Fruit fly (Drosophila melanogaster) whole organism, embryonic: Measurements from ENCODE around the gene CG9590.

Experiments used
- Asciz ChIP-seq: fragments of 200-800 bp; sonication (Bioruptor generic); optimal IDR thresholded peaks from 2 replicates; lab custom pipeline; 2017; ENCODE audit warnings: missing biosample characterization, mild to moderate bottlenecking, missing genetic modification characterization, missing genetic modification reagents
- B-H1 ChIP-seq: fragments of 200-800 bp; sonication (Bioruptor generic); IDR thresholded peaks from 3 replicates; pipeline ENCODE4 v1.3.6; 2022; ENCODE audit warnings: missing biosample characterization, missing genetic modification characterization
- CG10959 ChIP-seq: fragments of 200-800 bp; sonication (Bioruptor generic); IDR thresholded peaks from 2 replicates; pipeline ENCODE4 v1.3.6; 2022; ENCODE audit warnings: missing biosample characterization, missing genetic modification characterization
- CG13775 ChIP-seq: fragments of 200-800 bp; sonication (Bioruptor generic); optimal IDR thresholded peaks from 3 replicates; lab custom pipeline; 2017; ENCODE audit warnings: missing biosample characterization, mild to moderate bottlenecking, missing genetic modification characterization
- CG14860 ChIP-seq: fragments of 200-800 bp; sonication (Bioruptor generic); IDR thresholded peaks from 3 replicates; pipeline ENCODE4 v1.3.6; 2022; ENCODE audit warnings: missing biosample characterization, missing genetic modification characterization; ENCODE audit not compliant: partially characterized antibody
- CG17802 ChIP-seq: fragments of 200-800 bp; sonication (Bioruptor generic); optimal IDR thresholded peaks from 2 replicates; lab custom pipeline; 2018; ENCODE audit warnings: missing biosample characterization, mild to moderate bottlenecking, missing genetic modification characterization, moderate library complexity
- CG2129 ChIP-seq: fragments of 200-800 bp; sonication (Bioruptor generic); IDR thresholded peaks from 2 replicates; pipeline ENCODE4 v1.3.6; 2022; ENCODE audit warnings: missing biosample characterization, missing genetic modification characterization; ENCODE audit not compliant: partially characterized antibody
- CG2712 ChIP-seq: fragments of 200-800 bp; optimal IDR thresholded peaks from 3 replicates; lab custom pipeline; 2019; ENCODE audit warnings: missing biosample characterization, mild to moderate bottlenecking, missing genetic modification characterization, moderate library complexity
- CG31388 ChIP-seq: fragments of 200-800 bp; sonication (Bioruptor generic); optimal IDR thresholded peaks from 2 replicates; lab custom pipeline; 2016; ENCODE audit warnings: missing biosample characterization, missing genetic modification characterization
- CG32767 ChIP-seq: fragments of 200-800 bp; sonication (Bioruptor generic); IDR thresholded peaks from 2 replicates; pipeline ENCODE4 v1.3.6; 2022; ENCODE audit warnings: missing biosample characterization, missing genetic modification characterization
- CG4360 ChIP-seq: fragments of 200-800 bp; sonication (Bioruptor generic); IDR thresholded peaks from 2 replicates; pipeline ENCODE4 v1.3.6; 2022; ENCODE audit warnings: missing biosample characterization, missing genetic modification characterization
- CG6765 ChIP-seq: fragments of 200-800 bp; sonication (Bioruptor generic); optimal IDR thresholded peaks from 3 replicates; lab custom pipeline; 2017; ENCODE audit warnings: missing biosample characterization, mild to moderate bottlenecking, missing genetic modification characterization
- CG7372 ChIP-seq: fragments of 200-800 bp; sonication (Bioruptor generic); IDR thresholded peaks from 2 replicates; pipeline ENCODE4 v1.3.6; 2022; ENCODE audit warnings: missing biosample characterization, missing genetic modification characterization
- CG7745 ChIP-seq: fragments of 200-800 bp; sonication (Bioruptor generic); optimal IDR thresholded peaks from 2 replicates; lab custom pipeline; 2018; ENCODE audit warnings: missing biosample characterization, mild to moderate bottlenecking, missing genetic modification characterization, moderate library complexity
- CG7987 ChIP-seq: fragments of 200-800 bp; sonication (Bioruptor generic); optimal IDR thresholded peaks from 2 replicates; lab custom pipeline; 2018; ENCODE audit warnings: missing biosample characterization, mild to moderate bottlenecking, missing genetic modification characterization, moderate library complexity
- CTCF ChIP-seq: fragments of 200-800 bp; sonication (Bioruptor generic); optimal IDR thresholded peaks from 2 replicates; lab custom pipeline; 2017; ENCODE audit warnings: missing biosample characterization, mild to moderate bottlenecking, missing genetic modification characterization, moderate library complexity
- Chrac-16 ChIP-seq: fragments of 200-800 bp; sonication (Bioruptor generic); optimal IDR thresholded peaks from 3 replicates; lab custom pipeline; 2016; ENCODE audit warnings: missing biosample characterization, missing genetic modification characterization
- D ChIP-seq, 2 experiments: fragments of 200-800 bp in 1 of 2; fragments of >200 bp in 1 of 2; sonication (Bioruptor generic) in 1 of 2; optimal IDR thresholded peaks; 2 replicates in 1 of 2; 3 replicates in 1 of 2; lab custom pipeline; 2017; ENCODE audit warnings: mild to moderate bottlenecking in 1 of 2, missing biosample characterization in 1 of 2, missing genetic modification characterization in 1 of 2, missing genetic modification reagents in 1 of 2
- Dbx ChIP-seq: fragments of 200-800 bp; sonication (Bioruptor generic); IDR thresholded peaks from 3 replicates; pipeline ENCODE4 v1.3.6; 2022; ENCODE audit warnings: missing biosample characterization, missing genetic modification characterization
- Fer3 ChIP-seq: fragments of 200-800 bp; sonication (Bioruptor generic); optimal IDR thresholded peaks from 2 replicates; lab custom pipeline; 2018; ENCODE audit warnings: missing biosample characterization, mild to moderate bottlenecking, missing genetic modification characterization, moderate library complexity
- H2.0 ChIP-seq: fragments of 200-800 bp; sonication (Bioruptor generic); IDR thresholded peaks from 2 replicates; pipeline ENCODE4 v1.3.6; 2022; ENCODE audit warnings: missing biosample characterization, missing genetic modification characterization
- Hand ChIP-seq: fragments of 200-800 bp; sonication (Bioruptor generic); optimal IDR thresholded peaks from 2 replicates; lab custom pipeline; 2017; ENCODE audit warnings: mild to moderate bottlenecking, missing biosample characterization, missing genetic modification reagents, missing genetic modification characterization
- Hsf ChIP-seq: fragments of 200-800 bp; sonication (Bioruptor generic); optimal IDR thresholded peaks from 3 replicates; lab custom pipeline; 2016; ENCODE audit warnings: missing biosample characterization, missing genetic modification characterization
- Kr ChIP-seq: fragments of 200-800 bp; sonication (Bioruptor generic); optimal IDR thresholded peaks from 2 replicates; lab custom pipeline; 2017; ENCODE audit warnings: missing biosample characterization, mild to moderate bottlenecking, missing genetic modification characterization
- MBD-R2 ChIP-seq: fragments of 200-800 bp; sonication (Bioruptor generic); IDR thresholded peaks from 2 replicates; pipeline ENCODE4 v1.3.6; 2022; ENCODE audit warnings: missing biosample characterization, missing genetic modification characterization
- Meics ChIP-seq: fragments of 200-800 bp; sonication (Bioruptor generic); optimal IDR thresholded peaks from 2 replicates; lab custom pipeline; 2017; ENCODE audit warnings: missing biosample characterization, mild to moderate bottlenecking, missing genetic modification characterization
- Xrp1 ChIP-seq: fragments of 200-800 bp; sonication (Bioruptor generic); IDR thresholded peaks from 2 replicates; pipeline ENCODE4 v1.3.6; 2022; ENCODE audit warnings: missing biosample characterization, missing genetic modification characterization
- ap ChIP-seq: fragments of 200-800 bp; sonication (Bioruptor generic); IDR thresholded peaks from 2 replicates; pipeline ENCODE4 v1.3.6; 2022; ENCODE audit warnings: missing biosample characterization, missing genetic modification characterization
- ash1 ChIP-seq: fragments of 200-800 bp; sonication (Bioruptor generic); optimal IDR thresholded peaks from 2 replicates; lab custom pipeline; 2018; ENCODE audit warnings: missing biosample characterization, mild to moderate bottlenecking, missing genetic modification characterization
- bcd ChIP-seq: fragments of 200-800 bp; sonication (Bioruptor generic); optimal IDR thresholded peaks from 2 replicates; lab custom pipeline; 2017; ENCODE audit warnings: missing biosample characterization, mild to moderate bottlenecking, missing genetic modification characterization
- btn ChIP-seq: fragments of 200-800 bp; sonication (Bioruptor generic); optimal IDR thresholded peaks from 2 replicates; lab custom pipeline; 2016; ENCODE audit warnings: missing biosample characterization, missing genetic modification characterization
- cato ChIP-seq: fragments of 200-800 bp; sonication (Bioruptor generic); optimal IDR thresholded peaks from 2 replicates; lab custom pipeline; 2016; ENCODE audit warnings: missing biosample characterization, missing genetic modification characterization, borderline replicate concordance
- caup ChIP-seq: fragments of 200-800 bp; sonication (Bioruptor generic); optimal IDR thresholded peaks from 3 replicates; lab custom pipeline; 2017; ENCODE audit warnings: missing biosample characterization, mild to moderate bottlenecking, missing genetic modification characterization, moderate library complexity; ENCODE audit not compliant: severe bottlenecking
- ci ChIP-seq: fragments of 200-800 bp; sonication (Bioruptor generic); IDR thresholded peaks from 3 replicates; pipeline ENCODE4 v1.3.6; 2022; ENCODE audit warnings: missing biosample characterization, missing genetic modification characterization
- danr ChIP-seq: fragments of 200-800 bp; sonication (Bioruptor generic); IDR thresholded peaks from 2 replicates; pipeline ENCODE4 v1.3.6; 2022; ENCODE audit warnings: missing biosample characterization, missing genetic modification characterization
- dm ChIP-seq: fragments of 200-800 bp; sonication (Bioruptor generic); optimal IDR thresholded peaks from 3 replicates; lab custom pipeline; 2016; ENCODE audit warnings: missing biosample characterization, missing genetic modification characterization
- fd102C ChIP-seq: fragments of 200-800 bp; sonication (Bioruptor generic); optimal IDR thresholded peaks from 2 replicates; lab custom pipeline; 2018; ENCODE audit warnings: missing biosample characterization, mild to moderate bottlenecking, missing genetic modification characterization, moderate library complexity
- fd64A ChIP-seq: fragments of 200-800 bp; sonication (Bioruptor generic); optimal IDR thresholded peaks from 3 replicates; lab custom pipeline; 2018; ENCODE audit warnings: missing biosample characterization, mild to moderate bottlenecking, missing genetic modification characterization
- kni ChIP-seq: fragments of 200-800 bp; sonication (Bioruptor generic); optimal IDR thresholded peaks from 3 replicates; lab custom pipeline; 2017; ENCODE audit warnings: mild to moderate bottlenecking, missing biosample characterization, missing genetic modification reagents, missing genetic modification characterization
- knrl ChIP-seq: fragments of 200-800 bp; sonication (Bioruptor generic); IDR thresholded peaks from 3 replicates; pipeline ENCODE4 v1.3.6; 2022; ENCODE audit warnings: missing biosample characterization, missing genetic modification characterization; ENCODE audit not compliant: partially characterized antibody
- p53 ChIP-seq: fragments of 200-800 bp; sonication (Bioruptor generic); optimal IDR thresholded peaks from 2 replicates; lab custom pipeline; 2016; ENCODE audit warnings: missing biosample characterization, missing genetic modification characterization
- pho ChIP-seq: fragments of 200-800 bp; sonication (Bioruptor generic); optimal IDR thresholded peaks from 2 replicates; lab custom pipeline; 2016; ENCODE audit warnings: missing biosample characterization, missing genetic modification characterization
- sima ChIP-seq: fragments of 200-800 bp; sonication (Bioruptor generic); optimal IDR thresholded peaks from 2 replicates; lab custom pipeline; 2016; ENCODE audit warnings: missing biosample characterization, missing genetic modification characterization
- tgo ChIP-seq: fragments of 200-800 bp; sonication (Bioruptor generic); IDR thresholded peaks from 3 replicates; pipeline ENCODE4 v1.3.6; 2022; ENCODE audit warnings: missing biosample characterization, missing genetic modification characterization
- tll ChIP-seq, 2 experiments: fragments of 200-800 bp in 1 of 2; fragments of >200 bp in 1 of 2; sonication (Bioruptor generic) in 1 of 2; optimal IDR thresholded peaks; 2 replicates each; lab custom pipeline; 2017 to 2019; ENCODE audit warnings: missing biosample characterization in 2 of 2, missing genetic modification characterization in 2 of 2, mild to moderate bottlenecking in 1 of 2, moderate library complexity in 1 of 2
- trem ChIP-seq: fragments of 200-800 bp; optimal IDR thresholded peaks from 3 replicates; lab custom pipeline; 2019; ENCODE audit warnings: missing biosample characterization, mild to moderate bottlenecking, missing genetic modification characterization, moderate library complexity
- twi ChIP-seq: fragments of 200-800 bp; optimal IDR thresholded peaks from 2 replicates; lab custom pipeline; 2019; ENCODE audit warnings: missing biosample characterization, mild to moderate bottlenecking, missing genetic modification characterization, moderate library complexity
- wdn ChIP-seq: fragments of 200-800 bp; sonication (Bioruptor generic); IDR thresholded peaks from 2 replicates; pipeline ENCODE4 v1.3.6; 2022; ENCODE audit warnings: missing biosample characterization, missing genetic modification characterization

CG9590 gene

DNA sequence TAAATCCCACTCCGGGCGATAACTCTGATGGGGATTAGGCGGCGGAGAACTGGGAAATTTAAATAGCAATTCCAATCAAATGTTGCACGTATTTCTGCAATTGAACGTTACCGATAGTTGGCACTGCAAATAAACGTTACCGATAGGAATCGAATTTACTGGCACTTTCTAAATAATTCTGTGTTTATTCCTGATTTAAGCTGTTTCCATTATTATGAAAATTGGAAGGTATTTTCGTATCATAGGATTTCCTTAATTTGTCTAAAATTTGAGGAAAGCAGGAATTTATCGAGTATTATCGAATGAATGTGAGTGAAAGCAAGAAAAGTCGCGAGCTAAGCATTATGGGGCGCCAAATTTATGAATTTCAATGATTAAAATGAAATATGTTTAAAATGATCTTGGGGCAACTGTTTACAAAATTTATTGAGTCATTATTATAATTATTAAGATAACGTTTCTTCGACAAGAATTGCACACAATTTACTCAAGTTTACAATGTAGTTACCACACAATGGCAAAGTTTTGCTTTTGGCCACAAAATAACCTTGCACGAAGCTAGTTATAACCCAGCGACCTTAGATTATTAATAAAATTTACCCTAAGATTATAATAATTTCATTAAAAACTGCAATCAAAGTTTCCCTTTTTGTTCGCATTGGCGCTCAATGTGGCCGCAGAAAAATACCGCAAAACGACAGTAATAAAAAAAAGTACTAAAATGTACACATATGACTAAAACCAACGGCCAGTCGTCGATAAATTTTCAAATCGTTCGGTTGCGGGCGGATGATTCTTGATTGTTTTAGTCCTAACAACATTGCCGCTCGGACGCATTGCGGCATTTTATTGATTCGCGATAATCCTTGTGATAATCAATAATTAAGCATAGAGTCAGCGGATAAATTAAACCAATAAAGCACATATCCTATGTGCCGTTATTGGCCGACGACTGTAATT is 17.3 kb downstream of the CG9590 start, which contains the start of gene alpha-Man-IIb (continued):
- TF ChIP-seq fd102C (GFP tag; lab: Kevin White, UChicago) (no peak), fd64A (GFP tag; lab: Kevin White, UChicago) (peak; percentile 52), Xrp1 (GFP tag; lab: Robert Waterston, UW) (peak; percentile 19; the same call in 1 of the 2 replicates), CG32767 (0 out of 2 replicates have a peak, but pooled peaks have one; percentile 12), Meics (GFP tag; lab: Kevin White, UChicago) (peak; percentile 31), CG14860 (GFP tag; lab: Robert Waterston, UW) (peak; percentile 62; the same call in 2 of the 3 replicates), tgo (GFP tag; lab: Robert Waterston, UW) (no peak), ash1 (no peak), knrl (GFP tag; lab: Robert Waterston, UW) (peak; percentile 83; the same call in 2 of the 3 replicates), trem (tag; lab: Kevin White, UChicago) (peak; percentile 50), Hsf (peak; percentile 9), CG7372 (no peak), CG6765 (peak; percentile 31), tll (GFP tag; optimal IDR thresholded peaks at IDR 0.05; lab: Kevin White, UChicago) (no peak), Dbx (GFP tag; lab: Robert Waterston, UW) (peak; percentile 46; the same call in 1 of the 3 replicates), Chrac-16 (GFP tag; lab: Kevin White, UChicago) (no peak), pho (no peak), CG7987 (GFP tag; lab: Kevin White, UChicago) (peak; percentile 34), cato (GFP tag; lab: Kevin White, UChicago) (no peak), wdn (GFP tag; lab: Robert Waterston, UW) (no peak), danr (GFP tag; lab: Robert Waterston, UW) (no peak), CG2712 (tag; lab: Kevin White, UChicago) (peak; percentile 8), Fer3 (tag; lab: Kevin White, UChicago) (no peak), Asciz (GFP tag; lab: Kevin White, UChicago) (peak; percentile 23), ci (GFP tag; lab: Robert Waterston, UW) (no peak; the same call in 1 of the 3 replicates), CTCF (GFP tag; lab: Kevin White, UChicago) (peak; percentile 96), bcd (no peak), kni (GFP tag; lab: Kevin White, UChicago) (no peak), dm (GFP tag; lab: Kevin White, UChicago) (no peak), caup (GFP tag; lab: Kevin White, UChicago) (no peak), twi (peak; percentile 23), btn (no peak), CG17802 (tag; lab: Kevin White, UChicago) (no peak), CG7745 (no peak), B-H1 (GFP tag; lab: Robert Waterston, UW) (no peak), CG13775 (GFP tag; lab: Kevin White, UChicago) (peak; percentile 8), H2.0 (GFP tag; lab: Robert Waterston, UW) (no peak), CG4360 (no peak), sima (GFP tag; lab: Kevin White, UChicago) (no peak), CG10959 (GFP tag; lab: Robert Waterston, UW) (no peak), Kr (GFP tag; lab: Kevin White, UChicago) (no peak), CG31388 (GFP tag; lab: Kevin White, UChicago) (no peak), CG2129 (GFP tag; lab: Robert Waterston, UW) (peak; percentile 58; the same call in 1 of the 2 replicates), p53 (GFP tag; lab: Kevin White, UChicago) (no peak), Hand (no peak), ap (GFP tag; lab: Robert Waterston, UW) (no peak), MBD-R2 (GFP tag; lab: Robert Waterston, UW) (peak; percentile 43; the same call in 1 of the 2 replicates), D (optimal IDR thresholded peaks at IDR 0.05; lab: Kevin White, UChicago) (no peak), D (GFP tag; optimal IDR thresholded peaks at IDR 0.05; lab: Kevin White, UChicago) (no peak)
